Fruit fly (Drosophila melanogaster): ENCODE results near the gene CG14543.

DNA sequence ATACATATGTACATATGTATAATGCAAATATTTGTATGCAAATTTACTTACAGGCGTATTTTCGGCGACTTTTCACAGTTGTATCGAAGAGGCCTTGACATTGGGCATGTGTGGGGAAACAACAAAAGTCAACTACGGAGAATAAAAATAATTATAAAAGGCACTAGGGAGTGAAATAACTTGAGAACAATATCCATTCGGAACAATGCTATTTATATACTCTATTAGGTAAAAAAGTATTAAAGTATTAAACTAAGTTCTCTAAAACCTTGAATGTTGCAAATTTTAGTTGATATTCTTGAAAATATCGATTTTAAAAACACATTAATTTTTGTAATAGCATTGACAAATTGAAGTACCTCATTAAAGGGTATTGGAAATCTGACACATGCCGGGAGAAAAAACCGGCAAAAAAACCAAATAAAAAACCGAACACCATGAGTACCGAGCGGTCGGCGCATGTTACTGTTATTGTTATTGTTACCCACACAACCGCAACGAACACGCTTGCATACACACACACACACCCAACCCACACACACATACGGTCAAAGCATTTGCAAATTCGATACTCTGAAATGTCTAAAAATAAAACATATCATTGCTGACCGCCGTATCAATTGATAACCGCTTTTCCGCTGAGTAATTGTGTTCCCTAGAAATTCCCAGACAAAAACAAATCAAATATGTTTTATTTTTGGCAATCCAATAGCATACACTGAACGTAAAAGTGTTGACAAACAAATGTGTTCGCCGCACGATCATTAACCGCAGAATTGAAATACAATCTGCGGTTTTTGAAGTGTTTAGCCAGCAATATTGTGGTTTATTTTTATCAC is 48.1 kb downstream of the CG14543 start:
- TF ChIP-seq inv (GFP tag; IDR thresholded peaks at IDR 0.05; ENCODE audit: partially characterized antibody) (no peak), CG15601 (tag; optimal IDR thresholded peaks at IDR 0.05) (no peak), CG18476 (GFP tag; optimal IDR thresholded peaks at IDR 0.05) (no peak), CG1792 (GFP tag; optimal IDR thresholded peaks at IDR 0.05) (no peak), Xrp1 (GFP tag; IDR thresholded peaks at IDR 0.05) (peak; percentile 12), lab (GFP tag; optimal IDR thresholded peaks at IDR 0.05) (peak; percentile 75), CG16813 (GFP tag; IDR thresholded peaks at IDR 0.05; ENCODE audit: partially characterized antibody) (no peak), h (optimal IDR thresholded peaks at IDR 0.05) (no peak), TFAM (GFP tag; optimal IDR thresholded peaks at IDR 0.05) (no peak), Chrac-16 (GFP tag; optimal IDR thresholded peaks at IDR 0.05) (no peak), Opbp (GFP tag; IDR thresholded peaks at IDR 0.05; ENCODE audit: partially characterized antibody) (no peak), tll (GFP tag; optimal IDR thresholded peaks at IDR 0.05) (no peak), sima (GFP tag; optimal IDR thresholded peaks at IDR 0.05) (no peak)
